Worm (Caenorhabditis elegans) whole organism, L1 larva: ENCODE results near the gene ZK228.13.

Source experiments
- C16A3.4 ChIP-seq: fragments of 150-350 bp; optimal IDR thresholded peaks from 2 replicates; lab custom pipeline; 2014; ENCODE audit warnings: missing biosample characterization, missing genetic modification characterization
- C34B4.2 ChIP-seq: sonication (generic microtip); optimal IDR thresholded peaks from 2 replicates; lab custom pipeline; 2017; ENCODE audit warnings: mild to moderate bottlenecking, missing genetic modification characterization, missing compliant biosample characterization
- F16B12.6 ChIP-seq: fragments of 150-350 bp; optimal IDR thresholded peaks from 2 replicates; lab custom pipeline; 2014; ENCODE audit warnings: missing biosample characterization, missing genetic modification characterization
- Y116A8C.19 ChIP-seq: sonication (generic microtip); optimal IDR thresholded peaks from 2 replicates; lab custom pipeline; 2016; ENCODE audit warnings: missing compliant biosample characterization, missing genetic modification characterization, borderline replicate concordance
- aha-1 ChIP-seq: fragments of 150-350 bp; optimal IDR thresholded peaks from 2 replicates; lab custom pipeline; 2014; ENCODE audit warnings: missing biosample characterization, missing genetic modification characterization
- blmp-1 ChIP-seq: fragments of 150-350 bp; optimal IDR thresholded peaks from 2 replicates; lab custom pipeline; 2014; ENCODE audit warnings: missing biosample characterization, missing genetic modification characterization
- ceh-8 ChIP-seq: fragments of 200-800 bp; sonication (Bioruptor generic); optimal IDR thresholded peaks from 2 replicates; lab custom pipeline; 2018; ENCODE audit warnings: mild to moderate bottlenecking, missing genetic modification characterization, moderate library complexity, missing compliant biosample characterization
- ceh-82 ChIP-seq, 3 experiments: fragments of 150-350 bp in 1 of 3; sonication (generic microtip) in 2 of 3; optimal IDR thresholded peaks; 2 replicates each; lab custom pipeline; 2014 to 2017; ENCODE audit warnings: missing biosample characterization in 3 of 3, missing genetic modification characterization in 3 of 3
- ces-1 ChIP-seq: fragments of 150-350 bp; optimal IDR thresholded peaks from 2 replicates; lab custom pipeline; 2014; ENCODE audit warnings: missing biosample characterization, missing genetic modification reagents, missing genetic modification characterization
- dsc-1 ChIP-seq: sonication (generic microtip); optimal IDR thresholded peaks from 2 replicates; lab custom pipeline; 2016; ENCODE audit warnings: mild to moderate bottlenecking, missing genetic modification characterization, missing compliant biosample characterization
- efl-1 ChIP-seq, 4 experiments: fragments of 150-350 bp; optimal IDR thresholded peaks in 3 of 4; peaks in 1 of 4; 1 replicate in 1 of 4; 2 replicates in 3 of 4; lab custom pipeline; 2014; ENCODE audit warnings: missing biosample characterization in 2 of 4, missing genetic modification characterization in 2 of 4, missing genetic modification reagents in 2 of 4
- efl-3 ChIP-seq: fragments of 200-800 bp; sonication (Bioruptor generic); optimal IDR thresholded peaks from 2 replicates; lab custom pipeline; 2018; ENCODE audit warnings: mild to moderate bottlenecking, missing genetic modification characterization, missing compliant biosample characterization
- egl-27 ChIP-seq, 2 experiments: fragments of 150-350 bp in 1 of 2; sonication (generic microtip); optimal IDR thresholded peaks; 3 replicates each; lab custom pipeline; 2017 to 2018; ENCODE audit warnings: missing biosample characterization in 2 of 2, missing genetic modification characterization in 2 of 2, missing genetic modification reagents in 2 of 2
- elt-2 ChIP-seq: sonication (generic microtip); optimal IDR thresholded peaks from 2 replicates; lab custom pipeline; 2016; ENCODE audit warnings: missing genetic modification characterization, mild to moderate bottlenecking, inconsistent platforms, missing compliant biosample characterization, missing genetic modification reagents
- ets-5 ChIP-seq: fragments of 200-800 bp; sonication (Bioruptor generic); IDR thresholded peaks from 2 replicates; pipeline ENCODE4 v1.3.6; 2022; ENCODE audit warnings: missing genetic modification characterization, missing compliant biosample characterization
- fkh-10 ChIP-seq: sonication (generic microtip); optimal IDR thresholded peaks from 2 replicates; lab custom pipeline; 2017; ENCODE audit warnings: missing biosample characterization, missing genetic modification reagents, missing genetic modification characterization
- fkh-8 ChIP-seq: sonication (generic microtip); optimal IDR thresholded peaks from 2 replicates; lab custom pipeline; 2016; ENCODE audit warnings: mild to moderate bottlenecking, missing genetic modification characterization, missing compliant biosample characterization
- hpl-2 ChIP-seq: fragments of 150-350 bp; optimal IDR thresholded peaks from 2 replicates; lab custom pipeline; 2014; ENCODE audit warnings: missing biosample characterization, missing genetic modification reagents, missing genetic modification characterization
- isw-1 ChIP-seq: fragments of 200-800 bp; sonication (Bioruptor generic); IDR thresholded peaks from 2 replicates; pipeline ENCODE4 v1.3.6; 2022; ENCODE audit warnings: missing genetic modification characterization, missing compliant biosample characterization
- lin-14 ChIP-seq: fragments of 200-800 bp; sonication (Bioruptor generic); optimal IDR thresholded peaks from 2 replicates; lab custom pipeline; 2018; ENCODE audit warnings: mild to moderate bottlenecking, missing genetic modification characterization, moderate library complexity, missing compliant biosample characterization
- lin-15B ChIP-seq: fragments of 150-350 bp; sonication (generic microtip); optimal IDR thresholded peaks from 3 replicates; lab custom pipeline; 2014; ENCODE audit warnings: missing biosample characterization, missing genetic modification characterization
- lir-3 ChIP-seq: sonication (generic microtip); optimal IDR thresholded peaks from 2 replicates; lab custom pipeline; 2016; ENCODE audit warnings: mild to moderate bottlenecking, missing genetic modification characterization, moderate library complexity, missing compliant biosample characterization; ENCODE audit not compliant: poor library complexity
- lsy-2 ChIP-seq, 2 experiments: fragments of 150-350 bp; optimal IDR thresholded peaks; 2 replicates each; lab custom pipeline; 2014; ENCODE audit warnings: missing biosample characterization in 2 of 2, missing genetic modification characterization in 2 of 2
- mef-2 ChIP-seq: fragments of 150-350 bp; optimal IDR thresholded peaks from 2 replicates; lab custom pipeline; 2014; ENCODE audit warnings: missing biosample characterization, missing genetic modification characterization
- mep-1 ChIP-seq: fragments of 150-350 bp; optimal IDR thresholded peaks from 2 replicates; lab custom pipeline; 2014; ENCODE audit warnings: missing biosample characterization, missing genetic modification characterization
- nhr-12 ChIP-seq: sonication (generic microtip); optimal IDR thresholded peaks from 2 replicates; lab custom pipeline; 2017; ENCODE audit warnings: missing biosample characterization, missing genetic modification characterization
- nhr-28 ChIP-seq: fragments of 150-350 bp; optimal IDR thresholded peaks from 2 replicates; lab custom pipeline; 2014; ENCODE audit warnings: missing biosample characterization, missing genetic modification characterization
- nhr-47 ChIP-seq: sonication (generic microtip); optimal IDR thresholded peaks from 2 replicates; lab custom pipeline; 2016; ENCODE audit warnings: mild to moderate bottlenecking, missing genetic modification characterization, moderate library complexity, missing compliant biosample characterization
- nhr-71 ChIP-seq: sonication (generic microtip); optimal IDR thresholded peaks from 2 replicates; lab custom pipeline; 2016; ENCODE audit warnings: mild to moderate bottlenecking, missing genetic modification characterization, moderate library complexity, missing compliant biosample characterization
- nhr-76 ChIP-seq: sonication (generic microtip); optimal IDR thresholded peaks from 2 replicates; lab custom pipeline; 2017; ENCODE audit warnings: missing biosample characterization, missing genetic modification characterization
- nhr-77 ChIP-seq: fragments of 150-350 bp; optimal IDR thresholded peaks from 2 replicates; lab custom pipeline; 2014; ENCODE audit warnings: missing biosample characterization, missing genetic modification characterization
- nhr-85 ChIP-seq: sonication (generic microtip); peaks from one replicate; lab custom pipeline; 2016; ENCODE audit warnings: missing genetic modification characterization, inconsistent platforms, missing compliant biosample characterization
- nhr-90 ChIP-seq: sonication (generic microtip); optimal IDR thresholded peaks from 2 replicates; lab custom pipeline; 2016; ENCODE audit warnings: mild to moderate bottlenecking, missing genetic modification characterization, missing compliant biosample characterization; ENCODE audit not compliant: poor library complexity
- pag-3 ChIP-seq: sonication (generic microtip); optimal IDR thresholded peaks from 2 replicates; lab custom pipeline; 2017; ENCODE audit warnings: missing genetic modification characterization, mild to moderate bottlenecking, missing compliant biosample characterization, antibody characterized with exemption, borderline replicate concordance; ENCODE audit not compliant: insufficient read depth
- rnt-1 ChIP-seq: sonication (generic microtip); optimal IDR thresholded peaks from 2 replicates; lab custom pipeline; 2016; ENCODE audit warnings: mild to moderate bottlenecking, missing genetic modification characterization, moderate library complexity, missing compliant biosample characterization
- skn-1 ChIP-seq: fragments of 150-350 bp; optimal IDR thresholded peaks from 2 replicates; lab custom pipeline; 2014; ENCODE audit warnings: missing biosample characterization, missing genetic modification characterization
- snpc-4 ChIP-seq: fragments of 150-350 bp; optimal IDR thresholded peaks from 2 replicates; lab custom pipeline; 2014; ENCODE audit warnings: missing biosample characterization, missing genetic modification characterization
- snu-23 ChIP-seq: sonication (generic microtip); optimal IDR thresholded peaks from 2 replicates; lab custom pipeline; 2016; ENCODE audit warnings: missing genetic modification characterization, missing compliant biosample characterization
- swsn-7 ChIP-seq: sonication (generic microtip); optimal IDR thresholded peaks from 2 replicates; lab custom pipeline; 2016; ENCODE audit warnings: missing genetic modification characterization, missing compliant biosample characterization
- tbx-2 ChIP-seq: sonication (generic microtip); optimal IDR thresholded peaks from 2 replicates; lab custom pipeline; 2016; ENCODE audit warnings: missing genetic modification characterization, missing compliant biosample characterization
- tlp-1 ChIP-seq: fragments of 150-350 bp; optimal IDR thresholded peaks from 2 replicates; lab custom pipeline; 2014; ENCODE audit warnings: missing biosample characterization, missing genetic modification characterization
- unc-130 ChIP-seq: fragments of 150-350 bp; optimal IDR thresholded peaks from 2 replicates; lab custom pipeline; 2017; ENCODE audit warnings: missing biosample characterization, missing genetic modification characterization, inconsistent platforms
- unc-86 ChIP-seq: sonication (generic microtip); optimal IDR thresholded peaks from 2 replicates; lab custom pipeline; 2016; ENCODE audit warnings: missing genetic modification characterization, missing compliant biosample characterization
- vab-15 ChIP-seq: sonication (generic microtip); optimal IDR thresholded peaks from 2 replicates; lab custom pipeline; 2017; ENCODE audit warnings: missing genotype, mild to moderate bottlenecking, missing genetic modification characterization, missing compliant biosample characterization
- zag-1 ChIP-seq: fragments of 150-350 bp; optimal IDR thresholded peaks from 2 replicates; lab custom pipeline; 2014; ENCODE audit warnings: missing biosample characterization, missing genetic modification characterization
- ztf-11 ChIP-seq, 2 experiments: sonication (generic microtip); optimal IDR thresholded peaks; 2 replicates each; lab custom pipeline; 2016 to 2017; ENCODE audit warnings: missing genetic modification characterization in 2 of 2, missing biosample characterization in 1 of 2, missing compliant biosample characterization in 1 of 2

ZK228.13 gene

DNA sequence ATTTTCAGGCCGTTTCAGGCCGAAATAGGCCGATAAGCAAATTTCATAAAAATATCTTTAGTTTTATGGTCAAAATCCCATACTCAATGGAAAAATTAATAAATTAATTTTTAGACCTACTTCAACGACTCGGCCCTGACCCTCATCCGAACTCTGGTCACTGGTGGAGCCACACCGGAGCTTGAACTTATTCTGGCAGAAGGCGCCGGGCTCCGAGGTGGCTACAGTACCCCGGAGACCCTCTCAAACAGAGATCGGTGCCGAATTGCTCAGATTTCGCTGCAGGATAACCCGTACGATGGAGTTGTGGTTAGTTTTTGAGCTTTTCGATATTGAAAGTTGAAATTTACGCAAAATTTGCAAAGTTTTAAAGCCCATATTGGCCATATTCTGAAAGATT, 38.8 kb upstream of the ZK228.13 start:
- TF ChIP-seq tbx-2 (no peak), nhr-90 (no peak), elt-2 (tag; lab: Kevin White, UChicago) (no peak), C34B4.2 (tag; lab: Kevin White, UChicago) (no peak), tlp-1 (tag; lab: Kevin White, UChicago) (no peak)

DNA sequence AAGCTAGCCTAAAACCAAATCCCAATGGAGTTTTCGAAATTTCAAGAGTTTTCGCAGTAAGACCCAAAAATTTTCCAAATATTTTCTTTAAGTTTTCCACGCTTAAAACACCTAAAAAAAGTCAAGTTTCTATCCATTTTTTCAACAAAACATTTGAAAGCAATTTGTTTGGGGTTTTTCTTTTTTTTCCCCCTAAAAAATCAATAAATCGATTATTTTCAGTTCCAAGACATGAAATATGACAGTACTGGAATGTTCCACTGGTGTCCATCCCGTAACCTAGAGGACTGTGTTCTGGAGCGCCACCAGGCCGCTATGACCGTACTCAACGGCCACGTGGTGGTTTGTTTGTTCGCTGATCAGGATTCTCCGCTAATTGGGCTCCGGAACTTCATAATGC, 36.6 kb upstream of the ZK228.13 start:
- TF ChIP-seq egl-27 (tag; optimal IDR thresholded peaks at IDR 0.05; lab: Kevin White, UChicago): no peak
- no peak for TF ChIP-seq nhr-28 (tag; lab: Kevin White, UChicago)
- no peak for TF ChIP-seq unc-86 (tag; lab: Kevin White, UChicago)
- TF ChIP-seq rnt-1 (tag; lab: Kevin White, UChicago): no peak
- no peak for TF ChIP-seq nhr-85 (tag; lab: Kevin White, UChicago)
- TF ChIP-seq aha-1: no peak
- no peak for TF ChIP-seq blmp-1 (tag; lab: Kevin White, UChicago)
- no peak for TF ChIP-seq vab-15 (tag; lab: Kevin White, UChicago)
- TF ChIP-seq tlp-1 (tag; lab: Kevin White, UChicago): no peak
- no peak for TF ChIP-seq unc-130
- TF ChIP-seq snu-23: no peak
- TF ChIP-seq ces-1 (GFP tag; lab: Kevin White, UChicago): no peak
- no peak for TF ChIP-seq Y116A8C.19 (tag; lab: Kevin White, UChicago)
- TF ChIP-seq lin-14: no peak
- no peak for TF ChIP-seq mef-2 (tag; lab: Kevin White, UChicago)
- TF ChIP-seq C34B4.2 (tag; lab: Kevin White, UChicago): no peak
- TF ChIP-seq, all 84 proteins: peak for 0

DNA sequence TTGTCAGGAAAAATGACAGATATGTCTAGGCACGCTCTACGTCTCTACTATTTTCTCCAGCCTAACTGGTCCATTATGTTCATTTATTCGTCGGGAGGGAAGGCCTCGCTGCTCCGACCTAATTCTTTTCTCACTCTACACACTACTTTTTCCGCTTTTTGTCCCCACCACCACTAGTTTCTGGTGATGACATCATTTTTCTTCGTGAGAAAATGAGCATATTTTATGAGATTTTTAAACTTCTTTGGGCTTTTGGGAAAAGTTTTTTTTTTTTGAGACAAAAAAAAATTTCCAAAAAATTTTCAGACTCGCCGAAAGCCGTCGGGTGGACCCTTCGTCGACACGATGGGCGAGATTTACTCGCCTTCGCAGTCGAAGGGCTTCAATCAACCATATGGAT, 24.0 kb upstream of the ZK228.13 start, which contains the start of gene slo-1:
slo-1 (plus strand) TSS at position 301 of the 400 bp plus-strand sequence.
- TF ChIP-seq vab-15 (tag; lab: Kevin White, UChicago): no peak
- TF ChIP-seq hpl-2 (GFP tag; lab: Kevin White, UChicago): no peak
- peak; percentile 48 for TF ChIP-seq lin-14
- TF ChIP-seq lir-3 (tag; lab: Kevin White, UChicago): no peak
- no peak for TF ChIP-seq zag-1 (tag; lab: Kevin White, UChicago)
- no peak for TF ChIP-seq rnt-1 (tag; lab: Kevin White, UChicago)
- TF ChIP-seq, all 84 proteins: peak for 1

DNA sequence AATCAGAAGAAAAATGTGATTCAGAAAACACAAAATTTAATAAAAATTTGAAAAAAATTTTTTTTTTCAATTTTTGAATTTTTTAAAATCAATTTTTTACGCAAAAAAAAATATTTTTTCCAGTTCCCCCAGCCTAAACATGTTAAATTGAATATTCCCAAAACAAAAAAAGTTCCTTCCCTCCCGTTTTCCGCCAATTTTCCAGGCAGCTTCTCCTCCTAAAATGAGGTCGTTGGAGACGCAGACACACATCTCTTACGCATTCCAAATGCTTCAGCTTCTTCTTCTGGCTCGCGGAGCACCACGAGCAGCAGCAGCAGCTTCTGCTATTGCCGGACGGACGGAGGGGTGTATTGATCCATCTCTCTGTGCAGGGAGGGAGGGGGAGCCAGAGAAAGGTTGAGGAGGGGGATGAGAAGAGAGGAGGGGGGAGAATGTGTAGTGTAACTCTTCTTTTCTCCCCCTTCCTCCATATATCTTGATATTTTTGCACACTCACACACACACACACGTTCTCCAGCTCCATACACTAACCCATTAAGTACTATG, 22.4 kb upstream of the ZK228.13 start:
- TF ChIP-seq F16B12.6 (tag; lab: Kevin White, UChicago): peak; percentile 20
- TF ChIP-seq unc-86 (tag; lab: Kevin White, UChicago): peak; percentile 8
- TF ChIP-seq nhr-71 (tag; lab: Kevin White, UChicago): peak; percentile 38
- peak; percentile 2 for TF ChIP-seq snu-23
- peak; percentile 89 for TF ChIP-seq lin-14
- TF ChIP-seq lin-15B: peak; percentile 3
- TF ChIP-seq ceh-82 (tag; optimal IDR thresholded peaks at IDR 0.05; lab: Kevin White, UChicago): peak in 2 of 3 experiments; percentile 35 to 68
- peak; percentile 65 for TF ChIP-seq fkh-8 (tag; lab: Kevin White, UChicago)
- TF ChIP-seq C16A3.4 (tag; lab: Kevin White, UChicago): no peak
- TF ChIP-seq nhr-12 (tag; lab: Kevin White, UChicago): no peak
- peak; percentile 63 for TF ChIP-seq fkh-10 (GFP tag; lab: Kevin White, UChicago)
- no peak for TF ChIP-seq ets-5 (GFP tag; lab: Robert Waterston, UW)
- no peak for TF ChIP-seq pag-3
- TF ChIP-seq snpc-4 (tag; lab: Kevin White, UChicago): peak; percentile 23
- peak; percentile 26 for TF ChIP-seq nhr-47 (tag; lab: Kevin White, UChicago)
- TF ChIP-seq nhr-76 (tag; lab: Kevin White, UChicago): no peak
- TF ChIP-seq dsc-1: peak; percentile 9
- no peak for TF ChIP-seq efl-3
- TF ChIP-seq lsy-2 (tag; optimal IDR thresholded peaks at IDR 0.05; lab: Kevin White, UChicago): peak in 1 of 2 experiments; percentile 46
- TF ChIP-seq efl-1 (optimal IDR thresholded peaks at IDR 0.05; lab: Kevin White, UChicago): peak; percentile 22 to 32
- no peak for TF ChIP-seq efl-1 (GFP tag; optimal IDR thresholded peaks at IDR 0.05 in 1 of 2; lab: Kevin White, UChicago)
- TF ChIP-seq isw-1 (GFP tag; lab: Robert Waterston, UW): 0 out of 2 replicates have a peak, but pooled peaks have one; percentile 14
- TF ChIP-seq skn-1 (tag; lab: Kevin White, UChicago): peak; percentile 15
- TF ChIP-seq mep-1 (tag; lab: Kevin White, UChicago): peak; percentile 12
- TF ChIP-seq nhr-77 (tag; lab: Kevin White, UChicago): no peak
- TF ChIP-seq ceh-8: peak; percentile 5
- TF ChIP-seq swsn-7 (tag; lab: Kevin White, UChicago): peak; percentile 9
- TF ChIP-seq ztf-11 (tag; optimal IDR thresholded peaks at IDR 0.05; lab: Kevin White, UChicago): no peak
